Fruit fly (Drosophila melanogaster) whole organism: ENCODE data around the gene Fbxl4.

Experiments used
- EcR ChIP-seq, 2 experiments: fragments of >200 bp; optimal IDR thresholded peaks; 2 replicates each; lab custom pipeline; 2017; ENCODE audit warnings: missing biosample characterization in 2 of 2, missing genetic modification characterization in 2 of 2, missing genetic modification reagents in 2 of 2
- pan ChIP-seq: fragments of >200 bp; optimal IDR thresholded peaks from 2 replicates; lab custom pipeline; 2017

DNA sequence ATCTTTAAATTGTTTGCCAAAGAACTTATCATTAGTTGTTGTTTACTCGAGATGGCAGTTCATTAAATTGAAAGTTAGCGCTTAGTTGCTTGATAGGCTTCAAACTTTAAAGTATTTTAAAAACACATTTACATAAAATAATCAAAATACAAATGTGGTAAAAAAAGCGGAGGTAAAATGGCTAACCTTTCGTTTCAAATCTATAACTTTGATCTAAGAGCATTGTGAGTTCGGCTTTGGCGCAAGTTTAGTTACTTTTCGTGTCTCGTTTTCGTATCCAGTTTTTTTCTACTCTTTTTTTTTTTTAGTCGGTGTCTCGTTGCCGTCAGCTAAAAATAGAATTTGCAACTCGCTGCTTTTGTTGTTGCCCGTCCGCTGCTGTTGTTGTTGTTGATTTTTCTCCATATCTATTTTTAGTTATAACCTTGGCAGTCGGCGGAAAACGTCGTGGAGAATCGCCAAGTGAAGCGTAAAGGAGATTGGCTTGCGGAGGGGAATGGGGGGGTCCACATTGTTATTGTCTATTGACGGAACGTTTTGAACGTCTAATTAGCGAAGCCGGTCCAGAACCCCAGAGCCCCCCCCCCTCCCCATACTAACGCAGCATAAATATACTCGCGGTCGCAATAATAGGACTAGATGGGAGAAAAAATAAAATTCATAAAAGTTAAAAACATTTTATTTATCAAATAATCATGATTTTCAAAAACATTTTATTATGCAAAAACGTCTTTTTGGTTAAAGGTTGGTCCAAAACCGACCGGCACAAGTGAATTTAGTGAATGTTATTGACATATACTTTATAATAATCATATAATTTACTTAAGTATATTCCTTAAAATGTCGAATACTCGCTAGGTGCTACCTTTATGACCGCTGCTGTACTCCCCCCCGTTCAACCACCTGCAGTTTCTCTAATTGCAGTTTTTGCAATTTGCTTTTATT lies 22.9 kb downstream of the Fbxl4 start:
- no peak for TF ChIP-seq EcR (GFP tag; optimal IDR thresholded peaks at IDR 0.05; lab: Kevin White, UChicago)
- TF ChIP-seq pan (lab: Kevin White, UChicago), result no peak
